Worm (Caenorhabditis elegans): ENCODE results near the gene gex-3.

The gex-3 gene

ce11 chrIV:12378919-12379318, 25.3 kb upstream of the gex-3 start:
- peak; percentile 67 for TF ChIP-seq nhr-80 (tag; optimal IDR thresholded peaks at IDR 0.05)
- TF ChIP-seq snpc-1.3 (tag; optimal IDR thresholded peaks at IDR 0.05; ENCODE audit: insufficient read depth): no peak

ce11 chrIV:12379784-12380183, 24.4 kb upstream of the gex-3 start, which contains the start of gene thn-1:
Gene thn-1 (plus strand): TSS chrIV:12380084.
- TF ChIP-seq sdz-38 (tag; optimal IDR thresholded peaks at IDR 0.05) (no peak), akir-1 (GFP tag; optimal IDR thresholded peaks at IDR 0.05) (no peak), xnd-1 (tag; optimal IDR thresholded peaks at IDR 0.05) (no peak), dpl-1 (GFP tag; optimal IDR thresholded peaks at IDR 0.05) (no peak), bed-2 (GFP tag; IDR thresholded peaks at IDR 0.05) (no peak), snpc-3.4 (tag; optimal IDR thresholded peaks at IDR 0.05) (no peak), ztf-18 (tag; optimal IDR thresholded peaks at IDR 0.05) (no peak), zfh-2 (GFP tag; conservative IDR thresholded peaks at IDR 0.05) (no peak), madf-6 (GFP tag; IDR thresholded peaks at IDR 0.05) (no peak)

- peak; percentile 71 for TF ChIP-seq nhr-80 (tag; optimal IDR thresholded peaks at IDR 0.05)
- no peak for TF ChIP-seq lir-1 (GFP tag; conservative IDR thresholded peaks at IDR 0.05)
- no peak for TF ChIP-seq nhr-90 (tag; optimal IDR thresholded peaks at IDR 0.05)
- no peak for TF ChIP-seq tbx-9 (tag; optimal IDR thresholded peaks at IDR 0.05; ENCODE audit: borderline replicate concordance)
- peak; percentile 25; the same call in 1 of the 2 replicates for TF ChIP-seq dox-1 (GFP tag; IDR thresholded peaks at IDR 0.05)
- no peak for TF ChIP-seq T07F8.4 (tag; optimal IDR thresholded peaks at IDR 0.05)
- TF ChIP-seq unc-130 (GFP tag; optimal IDR thresholded peaks at IDR 0.05): no peak
- no peak for TF ChIP-seq let-526 (GFP tag; IDR thresholded peaks at IDR 0.05)
Observed at ce11 chrIV:12382864-12383263, 21.4 kb upstream of the gex-3 start, which contains the start of gene thn-2. Gene thn-2 (plus strand): TSS chrIV:12383170.

- no peak for TF ChIP-seq xnd-1 (tag; optimal IDR thresholded peaks at IDR 0.05)
- no peak for TF ChIP-seq F33H1.4 (GFP tag; IDR thresholded peaks at IDR 0.05)
- TF ChIP-seq ama-1 (optimal IDR thresholded peaks at IDR 0.05): no peak
- no peak for TF ChIP-seq ama-1 (GFP tag; optimal IDR thresholded peaks at IDR 0.05)
- TF ChIP-seq ceh-40 (GFP tag; IDR thresholded peaks at IDR 0.05): no peak
Observed at ce11 chrIV:12385061-12385460, 19.2 kb upstream of the gex-3 start, which contains the start of gene F28D1.6. Gene F28D1.6 (minus strand): TSS chrIV:12385161.

ce11 chrIV:12389951-12390350, 14.3 kb upstream of the gex-3 start, which contains the start of gene spe-45:
Gene spe-45 (minus strand): TSS chrIV:12390095.
- TF ChIP-seq C17E4.6 (GFP tag; IDR thresholded peaks at IDR 0.05) (no peak), ceh-100 (GFP tag; IDR thresholded peaks at IDR 0.05) (peak; percentile 45; the same call in 1 of the 2 replicates), hrde-1 (tag; optimal IDR thresholded peaks at IDR 0.05; ENCODE audit: borderline replicate concordance) (peak; percentile 28), sea-2 (GFP tag; IDR thresholded peaks at IDR 0.05) (no peak), ztf-26 (tag; optimal IDR thresholded peaks at IDR 0.05) (no peak), madf-10 (tag; optimal IDR thresholded peaks at IDR 0.05) (no peak), F22D6.2 (tag; optimal IDR thresholded peaks at IDR 0.05) (no peak), nhr-179 (tag; optimal IDR thresholded peaks at IDR 0.05) (no peak), Y56A3A.18 (GFP tag; IDR thresholded peaks at IDR 0.05) (no peak), Y67H2A.10 (GFP tag; conservative IDR thresholded peaks at IDR 0.05) (no peak), lir-1 (GFP tag; conservative IDR thresholded peaks at IDR 0.05) (no peak), F10E7.11 (tag; optimal IDR thresholded peaks at IDR 0.05) (no peak), let-526 (GFP tag; IDR thresholded peaks at IDR 0.05) (no peak), ekl-4 (GFP tag; IDR thresholded peaks at IDR 0.05) (peak; percentile 78), ztf-6 (GFP tag; IDR thresholded peaks at IDR 0.05) (no peak), pbrm-1 (GFP tag; IDR thresholded peaks at IDR 0.05) (peak; percentile 46; the same call in 1 of the 2 replicates), nhr-80 (tag; optimal IDR thresholded peaks at IDR 0.05) (no peak), attf-3 (GFP tag; conservative IDR thresholded peaks at IDR 0.05) (no peak), ama-1 (optimal IDR thresholded peaks at IDR 0.05) (no peak), ama-1 (GFP tag; optimal IDR thresholded peaks at IDR 0.05) (peak in 1 of 2 experiments; percentile 74), K12H6.12 (tag; optimal IDR thresholded peaks at IDR 0.05) (no peak), ztf-18 (tag; optimal IDR thresholded peaks at IDR 0.05) (no peak), ztf-3 (GFP tag; optimal IDR thresholded peaks at IDR 0.05) (no peak), lsy-27 (tag; optimal IDR thresholded peaks at IDR 0.05; ENCODE audit: borderline replicate concordance, insufficient read depth) (no peak), lag-1 (GFP tag; IDR thresholded peaks at IDR 0.05) (no peak), nhr-90 (tag; optimal IDR thresholded peaks at IDR 0.05) (no peak), rcor-1 (GFP tag; IDR thresholded peaks at IDR 0.05) (peak; percentile 32; the same call in 1 of the 2 replicates)

All from whole organism, young adult.